Worm (Caenorhabditis elegans) whole organism, mixed stage, embryonic: ENCODE data around the gene ncl-1.

ENCODE experiments used
- M03D4.4 ChIP-seq: sonication (generic microtip); optimal IDR thresholded peaks from 2 replicates; lab custom pipeline; 2017; ENCODE audit warnings: mild to moderate bottlenecking, missing genetic modification characterization, missing compliant biosample characterization
- blmp-1 ChIP-seq: fragments of 150-350 bp; optimal IDR thresholded peaks from 2 replicates; lab custom pipeline; 2014; ENCODE audit warnings: missing biosample characterization, missing genetic modification characterization
- ceh-39 ChIP-seq: fragments of 150-350 bp; optimal IDR thresholded peaks from 2 replicates; lab custom pipeline; 2014; ENCODE audit warnings: missing biosample characterization, missing genetic modification characterization
- ceh-43 ChIP-seq: fragments of 200-800 bp; sonication (Bioruptor generic); optimal IDR thresholded peaks from 2 replicates; lab custom pipeline; 2018; ENCODE audit warnings: mild to moderate bottlenecking, missing genetic modification characterization, moderate library complexity, missing compliant biosample characterization
- ceh-83 ChIP-seq: fragments of 200-800 bp; sonication (Bioruptor generic); optimal IDR thresholded peaks from 2 replicates; lab custom pipeline; 2018; ENCODE audit warnings: mild to moderate bottlenecking, missing genetic modification characterization, missing compliant biosample characterization
- ces-1 ChIP-seq: fragments of 150-350 bp; optimal IDR thresholded peaks from 2 replicates; lab custom pipeline; 2014; ENCODE audit warnings: missing biosample characterization, missing genetic modification reagents, missing genetic modification characterization
- drap-1 ChIP-seq: fragments of 200-800 bp; sonication (Bioruptor generic); optimal IDR thresholded peaks from 3 replicates; lab custom pipeline; 2018; ENCODE audit warnings: mild to moderate bottlenecking, missing genetic modification characterization, missing compliant biosample characterization
- elt-1 ChIP-seq: sonication (generic microtip); optimal IDR thresholded peaks from 2 replicates; lab custom pipeline; 2017; ENCODE audit warnings: missing genetic modification characterization, mild to moderate bottlenecking, missing compliant biosample characterization, antibody characterized with exemption, moderate library complexity, borderline replicate concordance; ENCODE audit not compliant: insufficient read depth
- elt-3 ChIP-seq: fragments of 150-350 bp; optimal IDR thresholded peaks from 2 replicates; lab custom pipeline; 2014; ENCODE audit warnings: missing biosample characterization, missing genetic modification characterization
- flh-1 ChIP-seq: fragments of 200-800 bp; sonication (Bioruptor generic); optimal IDR thresholded peaks from 2 replicates; lab custom pipeline; 2018; ENCODE audit warnings: mild to moderate bottlenecking, missing genetic modification characterization, moderate library complexity, missing compliant biosample characterization
- ham-2 ChIP-seq: fragments of 200-800 bp; sonication (Bioruptor generic); optimal IDR thresholded peaks from 2 replicates; lab custom pipeline; 2018; ENCODE audit warnings: mild to moderate bottlenecking, missing genetic modification characterization, missing compliant biosample characterization
- hlh-1 ChIP-seq: fragments of 150-350 bp; optimal IDR thresholded peaks from 2 replicates; lab custom pipeline; 2014; ENCODE audit warnings: missing biosample characterization, missing genetic modification reagents, missing genetic modification characterization
- lin-13 ChIP-seq: fragments of 150-350 bp; optimal IDR thresholded peaks from 2 replicates; lab custom pipeline; 2014; ENCODE audit warnings: missing biosample characterization, missing genetic modification characterization
- lin-32 ChIP-seq: fragments of 200-800 bp; sonication (Bioruptor generic); optimal IDR thresholded peaks from 2 replicates; lab custom pipeline; 2018; ENCODE audit warnings: mild to moderate bottlenecking, missing genetic modification characterization, missing compliant biosample characterization
- lsy-2 ChIP-seq: fragments of 150-350 bp; optimal IDR thresholded peaks from 2 replicates; lab custom pipeline; 2014; ENCODE audit warnings: missing biosample characterization, missing genetic modification characterization
- mab-5 ChIP-seq: fragments of 150-350 bp; optimal IDR thresholded peaks from 2 replicates; lab custom pipeline; 2014; ENCODE audit warnings: missing biosample characterization, missing genetic modification characterization
- mep-1 ChIP-seq: fragments of 150-350 bp; optimal IDR thresholded peaks from 2 replicates; lab custom pipeline; 2017; ENCODE audit warnings: missing biosample characterization, missing genetic modification reagents, missing genetic modification characterization, inconsistent platforms
- nhr-2 ChIP-seq: fragments of 150-350 bp; optimal IDR thresholded peaks from 2 replicates; lab custom pipeline; 2014; ENCODE audit warnings: missing biosample characterization, missing genetic modification characterization
- nhr-237 ChIP-seq: fragments of 150-350 bp; optimal IDR thresholded peaks from 2 replicates; lab custom pipeline; 2014; ENCODE audit warnings: missing biosample characterization, missing genetic modification characterization
- nhr-28 ChIP-seq: fragments of 150-350 bp; optimal IDR thresholded peaks from 2 replicates; lab custom pipeline; 2014; ENCODE audit warnings: missing biosample characterization, missing genetic modification characterization
- nhr-76 ChIP-seq: sonication (generic microtip); optimal IDR thresholded peaks from 2 replicates; lab custom pipeline; 2017; ENCODE audit warnings: missing biosample characterization, missing genetic modification characterization
- pha-4 ChIP-seq: fragments of 150-350 bp; optimal IDR thresholded peaks from 2 replicates; lab custom pipeline; 2018; ENCODE audit warnings: missing biosample characterization, missing genetic modification reagents, missing genetic modification characterization
- sem-2 ChIP-seq: fragments of 200-800 bp; sonication (Bioruptor generic); optimal IDR thresholded peaks from 2 replicates; lab custom pipeline; 2018; ENCODE audit warnings: mild to moderate bottlenecking, missing genetic modification characterization, missing compliant biosample characterization
- snpc-4 ChIP-seq: fragments of 150-350 bp; optimal IDR thresholded peaks from 2 replicates; lab custom pipeline; 2014; ENCODE audit warnings: missing biosample characterization, missing genetic modification characterization
- sptf-1 ChIP-seq: sonication (generic microtip); optimal IDR thresholded peaks from 2 replicates; lab custom pipeline; 2017; ENCODE audit warnings: mild to moderate bottlenecking, missing genetic modification characterization, moderate library complexity, missing compliant biosample characterization
- tbx-8 ChIP-seq: fragments of 200-800 bp; sonication (Bioruptor generic); optimal IDR thresholded peaks from 2 replicates; lab custom pipeline; 2018; ENCODE audit warnings: mild to moderate bottlenecking, missing genetic modification characterization, moderate library complexity, missing compliant biosample characterization
- unc-120 ChIP-seq: sonication (generic microtip); optimal IDR thresholded peaks from 2 replicates; lab custom pipeline; 2017; ENCODE audit warnings: missing genetic modification characterization, missing compliant biosample characterization; ENCODE audit not compliant: poor library complexity, severe bottlenecking
- unc-39 ChIP-seq: fragments of 150-350 bp; optimal IDR thresholded peaks from 2 replicates; lab custom pipeline; 2014; ENCODE audit warnings: missing biosample characterization, missing genetic modification characterization
- unc-62 ChIP-seq: fragments of 150-350 bp; optimal IDR thresholded peaks from 2 replicates; lab custom pipeline; 2014; ENCODE audit warnings: missing biosample characterization, missing genetic modification reagents, missing genetic modification characterization
- zip-8 ChIP-seq: fragments of 150-350 bp; optimal IDR thresholded peaks from 2 replicates; lab custom pipeline; 2014; ENCODE audit warnings: missing biosample characterization, missing genetic modification characterization
- ztf-11 ChIP-seq: fragments of 150-350 bp; optimal IDR thresholded peaks from 2 replicates; lab custom pipeline; 2014; ENCODE audit warnings: missing biosample characterization, missing genetic modification characterization

ncl-1 gene

ce11 chrIII:7725483-7726250 lies 6.1 kb downstream of the ncl-1 start:
- no peak for TF ChIP-seq nhr-76 (tag; lab: Kevin White, UChicago)
- TF ChIP-seq nhr-2 (tag; lab: Kevin White, UChicago) = peak; percentile 56
- TF ChIP-seq ces-1 (GFP tag; lab: Kevin White, UChicago) = peak; percentile 70
- TF ChIP-seq unc-120 (tag; lab: Kevin White, UChicago) = no peak
- peak; percentile 27 for TF ChIP-seq lsy-2 (tag; lab: Kevin White, UChicago)
- TF ChIP-seq ceh-43 = no peak
- no peak for TF ChIP-seq sptf-1 (tag; lab: Kevin White, UChicago)
- peak; percentile 25 for TF ChIP-seq zip-8

ce11 chrIII:7726500-7726899 lies 7.0 kb downstream of the ncl-1 start:
- no peak for TF ChIP-seq flh-1 (GFP tag; lab: Kevin White, UChicago)
- no peak for TF ChIP-seq pha-4 (tag; lab: Kevin White, UChicago)
- no peak for TF ChIP-seq unc-62 (GFP tag; lab: Kevin White, UChicago)
- TF ChIP-seq zip-8 = no peak
- TF ChIP-seq nhr-2 (tag; lab: Kevin White, UChicago) = no peak
- TF ChIP-seq unc-120 (tag; lab: Kevin White, UChicago) = no peak
- TF ChIP-seq ztf-11 (tag; lab: Kevin White, UChicago) = no peak
- TF ChIP-seq drap-1 (GFP tag; lab: Kevin White, UChicago) = no peak
- TF ChIP-seq ham-2 (GFP tag; lab: Kevin White, UChicago) = no peak
- no peak for TF ChIP-seq snpc-4
- no peak for TF ChIP-seq mab-5 (tag; lab: Kevin White, UChicago)
- no peak for TF ChIP-seq ceh-83 (GFP tag; lab: Kevin White, UChicago)
- no peak for TF ChIP-seq ceh-43
- no peak for TF ChIP-seq lin-13
- TF ChIP-seq ces-1 (GFP tag; lab: Kevin White, UChicago) = no peak
- TF ChIP-seq nhr-237 = no peak
- no peak for TF ChIP-seq sem-2 (GFP tag; lab: Kevin White, UChicago)
- no peak for TF ChIP-seq lsy-2 (tag; lab: Kevin White, UChicago)
- no peak for TF ChIP-seq tbx-8
- TF ChIP-seq, all 35 proteins: peak for 0

ce11 chrIII:7728494-7728893 lies 9.0 kb downstream of the ncl-1 start:
- TF ChIP-seq lin-13 (no peak), M03D4.4 (peak; percentile 33), nhr-76 (tag; lab: Kevin White, UChicago) (no peak), elt-3 (tag; lab: Kevin White, UChicago) (no peak), unc-39 (tag; lab: Kevin White, UChicago) (no peak), ceh-39 (tag; lab: Kevin White, UChicago) (no peak), elt-1 (tag; lab: Kevin White, UChicago) (no peak), ztf-11 (tag; lab: Kevin White, UChicago) (no peak), ham-2 (GFP tag; lab: Kevin White, UChicago) (no peak), lin-32 (GFP tag; lab: Kevin White, UChicago) (no peak), lsy-2 (tag; lab: Kevin White, UChicago) (no peak), mab-5 (tag; lab: Kevin White, UChicago) (no peak), ceh-83 (GFP tag; lab: Kevin White, UChicago) (no peak), mep-1 (tag; lab: Kevin White, UChicago) (no peak), hlh-1 (peak; percentile 67), ces-1 (GFP tag; lab: Kevin White, UChicago) (no peak), unc-120 (tag; lab: Kevin White, UChicago) (peak; percentile 74), nhr-2 (tag; lab: Kevin White, UChicago) (no peak), snpc-4 (no peak), blmp-1 (peak; percentile 38), drap-1 (GFP tag; lab: Kevin White, UChicago) (no peak), ceh-43 (no peak), pha-4 (tag; lab: Kevin White, UChicago) (peak; percentile 49), unc-62 (GFP tag; lab: Kevin White, UChicago) (peak; percentile 47)

ce11 chrIII:7729062-7729461 lies 9.5 kb downstream of the ncl-1 start:
- TF ChIP-seq mep-1 (tag; lab: Kevin White, UChicago) (no peak), sem-2 (GFP tag; lab: Kevin White, UChicago) (no peak), nhr-28 (no peak), pha-4 (tag; lab: Kevin White, UChicago) (no peak), nhr-237 (no peak), elt-3 (tag; lab: Kevin White, UChicago) (no peak), lin-13 (no peak), ces-1 (GFP tag; lab: Kevin White, UChicago) (no peak), snpc-4 (no peak), lsy-2 (tag; lab: Kevin White, UChicago) (no peak), elt-1 (tag; lab: Kevin White, UChicago) (no peak), ceh-43 (no peak), ham-2 (GFP tag; lab: Kevin White, UChicago) (no peak), lin-32 (GFP tag; lab: Kevin White, UChicago) (no peak), tbx-8 (no peak)
